Fruit fly (Drosophila melanogaster) whole organism, embryonic: ENCODE measurements around the gene Alg11.

Experiments used
- ATbp ChIP-seq: fragments of 200-800 bp; sonication (Bioruptor generic); optimal IDR thresholded peaks from 2 replicates; lab custom pipeline; 2017; ENCODE audit warnings: missing biosample characterization, mild to moderate bottlenecking, missing genetic modification characterization, missing genetic modification reagents
- B-H2 ChIP-seq: fragments of 200-800 bp; sonication (Bioruptor generic); optimal IDR thresholded peaks from 2 replicates; lab custom pipeline; 2018; ENCODE audit warnings: missing biosample characterization, mild to moderate bottlenecking, missing genetic modification characterization
- CG10543 ChIP-seq: fragments of 200-800 bp; sonication (Bioruptor generic); optimal IDR thresholded peaks from 3 replicates; lab custom pipeline; 2017; ENCODE audit warnings: missing biosample characterization, mild to moderate bottlenecking, missing genetic modification characterization, moderate library complexity
- CG11504 ChIP-seq: fragments of 200-800 bp; sonication (Bioruptor generic); optimal IDR thresholded peaks from 3 replicates; lab custom pipeline; 2019; ENCODE audit warnings: missing biosample characterization, mild to moderate bottlenecking, missing genetic modification characterization, moderate library complexity
- CG12104 ChIP-seq: fragments of 200-800 bp; sonication (Bioruptor generic); optimal IDR thresholded peaks from 3 replicates; lab custom pipeline; 2016; ENCODE audit warnings: missing biosample characterization, missing genetic modification characterization
- CG14014 ChIP-seq: fragments of 200-800 bp; sonication (Bioruptor generic); IDR thresholded peaks from 2 replicates; pipeline ENCODE4 v1.3.6; 2022; ENCODE audit warnings: missing biosample characterization, missing genetic modification characterization
- CG1529 ChIP-seq: fragments of 200-800 bp; sonication (Bioruptor generic); optimal IDR thresholded peaks from 3 replicates; lab custom pipeline; 2018; ENCODE audit warnings: missing biosample characterization, missing genetic modification characterization
- CG17361 ChIP-seq: fragments of 200-800 bp; sonication (Bioruptor generic); IDR thresholded peaks from 3 replicates; pipeline ENCODE4 v1.3.6; 2022; ENCODE audit warnings: missing biosample characterization, missing genetic modification characterization
- CG17385 ChIP-seq: fragments of 200-800 bp; sonication (Bioruptor generic); optimal IDR thresholded peaks from 3 replicates; lab custom pipeline; 2018; ENCODE audit warnings: missing biosample characterization, mild to moderate bottlenecking, missing genetic modification characterization
- CG2202 ChIP-seq: fragments of 200-800 bp; sonication (Bioruptor generic); optimal IDR thresholded peaks from 2 replicates; lab custom pipeline; 2018; ENCODE audit warnings: missing biosample characterization, mild to moderate bottlenecking, missing genetic modification characterization
- CG2712 ChIP-seq: fragments of 200-800 bp; optimal IDR thresholded peaks from 3 replicates; lab custom pipeline; 2019; ENCODE audit warnings: missing biosample characterization, mild to moderate bottlenecking, missing genetic modification characterization, moderate library complexity
- CG30431 ChIP-seq: fragments of 200-800 bp; sonication (Bioruptor generic); optimal IDR thresholded peaks from 2 replicates; lab custom pipeline; 2017; ENCODE audit warnings: missing biosample characterization, missing genetic modification characterization
- CG32767 ChIP-seq: fragments of 200-800 bp; sonication (Bioruptor generic); IDR thresholded peaks from 2 replicates; pipeline ENCODE4 v1.3.6; 2022; ENCODE audit warnings: missing biosample characterization, missing genetic modification characterization
- CG3995 ChIP-seq: fragments of 200-800 bp; sonication (Bioruptor generic); optimal IDR thresholded peaks from 3 replicates; lab custom pipeline; 2016; ENCODE audit warnings: missing biosample characterization, missing genetic modification characterization
- CG4617 ChIP-seq: fragments of 200-800 bp; sonication (Bioruptor generic); optimal IDR thresholded peaks from 3 replicates; lab custom pipeline; 2016; ENCODE audit warnings: missing biosample characterization, missing genetic modification characterization, borderline replicate concordance
- CG6254 ChIP-seq: fragments of 200-800 bp; sonication (Bioruptor generic); optimal IDR thresholded peaks from 3 replicates; lab custom pipeline; 2017; ENCODE audit warnings: mild to moderate bottlenecking, missing biosample characterization, missing genetic modification reagents, missing genetic modification characterization
- CG6272 ChIP-seq: fragments of 200-800 bp; sonication (Bioruptor generic); IDR thresholded peaks from 2 replicates; pipeline ENCODE4 v1.3.6; 2022; ENCODE audit warnings: missing biosample characterization, missing genetic modification characterization
- CG6689 ChIP-seq: fragments of 200-800 bp; sonication (Bioruptor generic); IDR thresholded peaks from 2 replicates; pipeline ENCODE4 v1.3.6; 2022; ENCODE audit warnings: missing biosample characterization, missing genetic modification characterization
- CG6791 ChIP-seq: fragments of 200-800 bp; sonication (Bioruptor generic); IDR thresholded peaks from 3 replicates; pipeline ENCODE4 v1.3.6; 2022; ENCODE audit warnings: missing biosample characterization, missing genetic modification characterization; ENCODE audit not compliant: partially characterized antibody
- CG8281 ChIP-seq: fragments of 200-800 bp; sonication (Bioruptor generic); optimal IDR thresholded peaks from 2 replicates; lab custom pipeline; 2018; ENCODE audit warnings: missing biosample characterization, mild to moderate bottlenecking, missing genetic modification characterization, moderate library complexity
- CG8388 ChIP-seq: fragments of 200-800 bp; sonication (Bioruptor generic); optimal IDR thresholded peaks from 2 replicates; lab custom pipeline; 2019; ENCODE audit warnings: missing biosample characterization, mild to moderate bottlenecking, missing genetic modification characterization, moderate library complexity
- CG8765 ChIP-seq: fragments of 200-800 bp; sonication (Bioruptor generic); IDR thresholded peaks from 2 replicates; pipeline ENCODE4 v1.3.6; 2022; ENCODE audit warnings: missing biosample characterization, missing genetic modification characterization
- D19B ChIP-seq: fragments of 200-800 bp; sonication (Bioruptor generic); optimal IDR thresholded peaks from 2 replicates; lab custom pipeline; 2017; ENCODE audit warnings: missing biosample characterization, mild to moderate bottlenecking, missing genetic modification characterization
- Dip2 ChIP-seq: fragments of 200-800 bp; sonication (Bioruptor generic); IDR thresholded peaks from 2 replicates; pipeline ENCODE4 v1.3.6; 2022; ENCODE audit warnings: missing biosample characterization, missing genetic modification characterization
- Dip3 ChIP-seq: fragments of 200-800 bp; sonication (Bioruptor generic); optimal IDR thresholded peaks from 3 replicates; lab custom pipeline; 2016; ENCODE audit warnings: missing biosample characterization, missing genetic modification characterization
- HLH3B ChIP-seq: fragments of 200-800 bp; sonication (Bioruptor generic); IDR thresholded peaks from 2 replicates; pipeline ENCODE4 v1.3.6; 2022; ENCODE audit warnings: missing biosample characterization, missing genetic modification characterization
- Hmr ChIP-seq: fragments of 200-800 bp; sonication (Bioruptor generic); optimal IDR thresholded peaks from 3 replicates; lab custom pipeline; 2017; ENCODE audit warnings: mild to moderate bottlenecking, missing biosample characterization, missing genetic modification reagents, missing genetic modification characterization
- Max ChIP-seq: fragments of 200-800 bp; sonication (Bioruptor generic); optimal IDR thresholded peaks from 2 replicates; lab custom pipeline; 2016; ENCODE audit warnings: missing biosample characterization, mild to moderate bottlenecking, missing genetic modification characterization
- Opbp ChIP-seq: fragments of 200-800 bp; sonication (Bioruptor generic); IDR thresholded peaks from 3 replicates; pipeline ENCODE4 v1.3.6; 2022; ENCODE audit warnings: missing biosample characterization, missing genetic modification characterization; ENCODE audit not compliant: partially characterized antibody
- Ptx1 ChIP-seq: fragments of 200-800 bp; sonication (Bioruptor generic); IDR thresholded peaks from 2 replicates; pipeline ENCODE4 v1.3.6; 2022; ENCODE audit warnings: missing biosample characterization, missing genetic modification characterization
- Side ChIP-seq: fragments of 200-800 bp; sonication (Bioruptor generic); optimal IDR thresholded peaks from 2 replicates; lab custom pipeline; 2016; ENCODE audit warnings: missing biosample characterization, missing genetic modification characterization
- Tbp ChIP-seq: fragments of >200 bp; optimal IDR thresholded peaks from 2 replicates; lab custom pipeline; 2018; ENCODE audit warnings: missing biosample characterization, missing genetic modification characterization
- cas ChIP-seq: fragments of 200-800 bp; sonication (Bioruptor generic); IDR thresholded peaks from 2 replicates; pipeline ENCODE4 v1.3.6; 2022; ENCODE audit warnings: missing biosample characterization, missing genetic modification characterization
- dati ChIP-seq: fragments of 200-800 bp; sonication (Bioruptor generic); IDR thresholded peaks from 2 replicates; pipeline ENCODE4 v1.3.6; 2022; ENCODE audit warnings: missing biosample characterization, missing genetic modification characterization
- dimm ChIP-seq: fragments of 200-800 bp; sonication (Bioruptor generic); IDR thresholded peaks from 2 replicates; pipeline ENCODE4 v1.3.6; 2022; ENCODE audit warnings: missing biosample characterization, missing genetic modification characterization
- fd3F ChIP-seq: fragments of 200-800 bp; sonication (Bioruptor generic); optimal IDR thresholded peaks from 2 replicates; lab custom pipeline; 2018; ENCODE audit warnings: missing biosample characterization, mild to moderate bottlenecking, missing genetic modification characterization, moderate library complexity
- fd96Cb ChIP-seq: fragments of 200-800 bp; sonication (Bioruptor generic); optimal IDR thresholded peaks from 2 replicates; lab custom pipeline; 2018; ENCODE audit warnings: missing biosample characterization, mild to moderate bottlenecking, missing genetic modification characterization, moderate library complexity
- gfzf ChIP-seq: fragments of 200-800 bp; sonication (Bioruptor generic); optimal IDR thresholded peaks from 2 replicates; lab custom pipeline; 2016; ENCODE audit warnings: missing biosample characterization, mild to moderate bottlenecking, missing genetic modification characterization, moderate library complexity
- hbn ChIP-seq: fragments of 200-800 bp; sonication (Bioruptor generic); IDR thresholded peaks from 2 replicates; pipeline ENCODE4 v1.3.6; 2022; ENCODE audit warnings: missing biosample characterization, missing genetic modification characterization; ENCODE audit not compliant: partially characterized antibody
- maf-S ChIP-seq: fragments of 200-800 bp; sonication (Bioruptor generic); optimal IDR thresholded peaks from 2 replicates; lab custom pipeline; 2016; ENCODE audit warnings: missing biosample characterization, missing genetic modification characterization
- org-1 ChIP-seq: fragments of 200-800 bp; sonication (Bioruptor generic); optimal IDR thresholded peaks from 2 replicates; lab custom pipeline; 2017; ENCODE audit warnings: missing biosample characterization, missing genetic modification characterization
- prd ChIP-seq, 3 experiments: fragments of >200 bp in 2 of 3; fragments of 200-800 bp in 1 of 3; sonication (Bioruptor generic) in 1 of 3; optimal IDR thresholded peaks in 2 of 3; IDR thresholded peaks in 1 of 3; 2 replicates in 2 of 3; 3 replicates in 1 of 3; pipeline versions ENCODE4 v1.3.6 to Lab custom; 2017 to 2022; ENCODE audit warnings: missing biosample characterization in 1 of 3, missing genetic modification characterization in 1 of 3
- ranshi ChIP-seq: fragments of 200-800 bp; sonication (Bioruptor generic); IDR thresholded peaks from 2 replicates; pipeline ENCODE4 v1.3.6; 2022; ENCODE audit warnings: missing biosample characterization, missing genetic modification characterization
- ro ChIP-seq: fragments of 200-800 bp; sonication (Bioruptor generic); IDR thresholded peaks from 2 replicates; pipeline ENCODE4 v1.3.6; 2022; ENCODE audit warnings: missing biosample characterization, missing genetic modification characterization
- sc ChIP-seq, 3 experiments: fragments of >200 bp in 2 of 3; fragments of 200-800 bp in 1 of 3; sonication (Bioruptor generic) in 1 of 3; optimal IDR thresholded peaks; 2 replicates in 2 of 3; 3 replicates in 1 of 3; lab custom pipeline; 2017; ENCODE audit warnings: mild to moderate bottlenecking in 1 of 3, missing biosample characterization in 1 of 3, missing genetic modification characterization in 1 of 3, missing genetic modification reagents in 1 of 3
- sens ChIP-seq: fragments of 200-800 bp; sonication (Bioruptor generic); peaks from one replicate; lab custom pipeline; 2016; ENCODE audit warnings: missing biosample characterization, missing genetic modification characterization
- so ChIP-seq: fragments of 200-800 bp; sonication (Bioruptor generic); IDR thresholded peaks from 3 replicates; pipeline ENCODE4 v1.3.6; 2022; ENCODE audit warnings: missing biosample characterization, missing genetic modification characterization
- tio ChIP-seq: fragments of 200-800 bp; sonication (Bioruptor generic); optimal IDR thresholded peaks from 2 replicates; lab custom pipeline; 2017; ENCODE audit warnings: missing biosample characterization, missing genetic modification characterization, inconsistent platforms
- tx ChIP-seq: fragments of 200-800 bp; sonication (Bioruptor generic); optimal IDR thresholded peaks from 2 replicates; lab custom pipeline; 2016; ENCODE audit warnings: missing biosample characterization, missing genetic modification characterization
- wdn ChIP-seq: fragments of 200-800 bp; sonication (Bioruptor generic); IDR thresholded peaks from 2 replicates; pipeline ENCODE4 v1.3.6; 2022; ENCODE audit warnings: missing biosample characterization, missing genetic modification characterization

The Alg11 gene

dm6 chr3L:21652768-21653167 is 27.2 kb downstream of the Alg11 start (continued):
- TF ChIP-seq CG6272 (GFP tag; lab: Robert Waterston, UW) (no peak), dati (GFP tag; lab: Robert Waterston, UW) (no peak), fd96Cb (tag; lab: Kevin White, UChicago) (peak; percentile 38), CG30431 (GFP tag; lab: Kevin White, UChicago) (peak; percentile 53), CG8281 (tag; lab: Kevin White, UChicago) (no peak), CG14014 (GFP tag; lab: Robert Waterston, UW) (peak; percentile 51; the same call in 1 of the 2 replicates), CG17385 (peak; percentile 15), cas (GFP tag; lab: Robert Waterston, UW) (no peak), Dip3 (no peak), tio (peak; percentile 36), Tbp (GFP tag; lab: Kevin White, UChicago) (no peak), D19B (GFP tag; lab: Kevin White, UChicago) (no peak), CG2712 (tag; lab: Kevin White, UChicago) (peak; percentile 79), CG4617 (GFP tag; lab: Kevin White, UChicago) (peak; percentile 42), maf-S (peak; percentile 30), CG6254 (GFP tag; lab: Kevin White, UChicago) (no peak), prd (optimal IDR thresholded peaks at IDR 0.05; lab: Kevin White, UChicago) (no peak), prd (GFP tag; IDR thresholded peaks at IDR 0.05; lab: Robert Waterston, UW) (peak; percentile 63; the same call in 2 of the 3 replicates), CG6791 (GFP tag; lab: Robert Waterston, UW) (peak; percentile 55; the same call in 1 of the 3 replicates), CG1529 (GFP tag; lab: Kevin White, UChicago) (no peak), wdn (GFP tag; lab: Robert Waterston, UW) (no peak), hbn (no peak), sens (peak; percentile 89), CG3995 (GFP tag; lab: Kevin White, UChicago) (no peak), gfzf (GFP tag; lab: Kevin White, UChicago) (no peak), CG8388 (GFP tag; lab: Kevin White, UChicago) (peak; percentile 21), Ptx1 (peak; percentile 82), CG12104 (GFP tag; lab: Kevin White, UChicago) (no peak), HLH3B (GFP tag; lab: Robert Waterston, UW) (peak; percentile 76), B-H2 (peak; percentile 59), so (GFP tag; lab: Robert Waterston, UW) (no peak), Dip2 (GFP tag; lab: Robert Waterston, UW) (peak; percentile 91), CG17361 (GFP tag; lab: Robert Waterston, UW) (peak; percentile 68), fd3F (GFP tag; lab: Kevin White, UChicago) (peak; percentile 52), org-1 (GFP tag; lab: Kevin White, UChicago) (no peak), Opbp (peak; percentile 35; the same call in 1 of the 3 replicates), CG2202 (no peak), CG10543 (no peak), sc (optimal IDR thresholded peaks at IDR 0.05; lab: Kevin White, UChicago) (no peak), sc (GFP tag; optimal IDR thresholded peaks at IDR 0.05; lab: Kevin White, UChicago) (peak; percentile 33), CG8765 (GFP tag; lab: Robert Waterston, UW) (no peak), CG11504 (tag; lab: Kevin White, UChicago) (peak; percentile 78), Max (no peak), ro (GFP tag; lab: Robert Waterston, UW) (no peak), ATbp (GFP tag; lab: Kevin White, UChicago) (peak; percentile 30), tx (peak; percentile 46), CG6689 (GFP tag; lab: Robert Waterston, UW) (no peak; the same call in 1 of the 2 replicates), CG32767 (no peak), ranshi (GFP tag; lab: Robert Waterston, UW) (peak; percentile 65), dimm (no peak), Side (GFP tag; lab: Kevin White, UChicago) (peak; percentile 66), Hmr (peak; percentile 70)
